Fruit fly (Drosophila melanogaster) whole organism, embryonic: ENCODE measurements around the gene fliI.

Experiments used
- ATbp ChIP-seq: fragments of 200-800 bp; sonication (Bioruptor generic); optimal IDR thresholded peaks from 2 replicates; lab custom pipeline; 2017; ENCODE audit warnings: missing biosample characterization, mild to moderate bottlenecking, missing genetic modification characterization, missing genetic modification reagents
- Aef1 ChIP-seq: fragments of 200-800 bp; sonication (Bioruptor generic); IDR thresholded peaks from 3 replicates; pipeline ENCODE4 v1.3.6; 2022; ENCODE audit warnings: missing biosample characterization, missing genetic modification characterization
- CG10959 ChIP-seq: fragments of 200-800 bp; sonication (Bioruptor generic); IDR thresholded peaks from 2 replicates; pipeline ENCODE4 v1.3.6; 2022; ENCODE audit warnings: missing biosample characterization, missing genetic modification characterization
- CG11456 ChIP-seq: fragments of 200-800 bp; sonication (Bioruptor generic); IDR thresholded peaks from 3 replicates; pipeline ENCODE4 v1.3.6; 2022; ENCODE audit warnings: missing biosample characterization, missing genetic modification characterization
- CG11696 ChIP-seq: fragments of 200-800 bp; sonication (Bioruptor generic); IDR thresholded peaks from 2 replicates; pipeline ENCODE4 v1.3.6; 2022; ENCODE audit warnings: missing biosample characterization, missing genetic modification characterization
- CG12236 ChIP-seq: fragments of 200-800 bp; sonication (Bioruptor generic); optimal IDR thresholded peaks from 2 replicates; lab custom pipeline; 2016; ENCODE audit warnings: missing biosample characterization, missing genetic modification characterization
- CG14710 ChIP-seq: fragments of 200-800 bp; sonication (Bioruptor generic); optimal IDR thresholded peaks from 3 replicates; lab custom pipeline; 2019; ENCODE audit warnings: missing biosample characterization, mild to moderate bottlenecking, missing genetic modification characterization, moderate library complexity
- CG15011 ChIP-seq: fragments of 200-800 bp; sonication (Bioruptor generic); optimal IDR thresholded peaks from 3 replicates; lab custom pipeline; 2018; ENCODE audit warnings: missing biosample characterization, mild to moderate bottlenecking, missing genetic modification characterization
- CG15696 ChIP-seq: fragments of 200-800 bp; sonication (Bioruptor generic); optimal IDR thresholded peaks from 2 replicates; lab custom pipeline; 2019; ENCODE audit warnings: missing biosample characterization, mild to moderate bottlenecking, missing genetic modification characterization, moderate library complexity
- CG17568 ChIP-seq: fragments of 200-800 bp; sonication (Bioruptor generic); optimal IDR thresholded peaks from 2 replicates; lab custom pipeline; 2018; ENCODE audit warnings: missing biosample characterization, mild to moderate bottlenecking, missing genetic modification characterization, moderate library complexity
- CG18476 ChIP-seq: fragments of 200-800 bp; sonication (Bioruptor generic); optimal IDR thresholded peaks from 2 replicates; lab custom pipeline; 2016; ENCODE audit warnings: missing biosample characterization, mild to moderate bottlenecking, missing genetic modification characterization
- CG3407 ChIP-seq: fragments of 200-800 bp; sonication (Bioruptor generic); optimal IDR thresholded peaks from 2 replicates; lab custom pipeline; 2018; ENCODE audit warnings: missing biosample characterization, mild to moderate bottlenecking, missing genetic modification characterization
- CG34224 ChIP-seq: fragments of 200-800 bp; sonication (Bioruptor generic); IDR thresholded peaks from 3 replicates; pipeline ENCODE4 v1.3.6; 2022; ENCODE audit warnings: missing biosample characterization, missing genetic modification characterization; ENCODE audit not compliant: partially characterized antibody
- CG4328 ChIP-seq: fragments of 200-800 bp; sonication (Bioruptor generic); optimal IDR thresholded peaks from 3 replicates; lab custom pipeline; 2017; ENCODE audit warnings: missing biosample characterization, missing genetic modification reagents, missing genetic modification characterization
- CG43689 ChIP-seq: fragments of 200-800 bp; sonication (Bioruptor generic); IDR thresholded peaks from 2 replicates; pipeline ENCODE4 v1.3.6; 2022; ENCODE audit warnings: missing biosample characterization, missing genetic modification characterization
- CG5953 ChIP-seq: fragments of 200-800 bp; sonication (Bioruptor generic); IDR thresholded peaks from 2 replicates; pipeline ENCODE4 v1.3.6; 2022; ENCODE audit warnings: missing biosample characterization, missing genetic modification characterization
- CG6175 ChIP-seq: fragments of 200-800 bp; sonication (Bioruptor generic); IDR thresholded peaks from 3 replicates; pipeline ENCODE4 v1.3.6; 2022; ENCODE audit warnings: missing biosample characterization, missing genetic modification characterization
- CG6813 ChIP-seq: fragments of 200-800 bp; sonication (Bioruptor generic); optimal IDR thresholded peaks from 2 replicates; lab custom pipeline; 2017; ENCODE audit warnings: missing biosample characterization, missing genetic modification characterization, mild to moderate bottlenecking, moderate library complexity, missing genetic modification reagents
- CG7271 ChIP-seq: fragments of 200-800 bp; sonication (Bioruptor generic); optimal IDR thresholded peaks from 2 replicates; lab custom pipeline; 2018; ENCODE audit warnings: missing biosample characterization, mild to moderate bottlenecking, missing genetic modification characterization, moderate library complexity
- CG7987 ChIP-seq: fragments of 200-800 bp; sonication (Bioruptor generic); optimal IDR thresholded peaks from 2 replicates; lab custom pipeline; 2018; ENCODE audit warnings: missing biosample characterization, mild to moderate bottlenecking, missing genetic modification characterization, moderate library complexity
- CG8478 ChIP-seq: fragments of >200 bp; optimal IDR thresholded peaks from 2 replicates; lab custom pipeline; 2018
- D19B ChIP-seq: fragments of 200-800 bp; sonication (Bioruptor generic); optimal IDR thresholded peaks from 2 replicates; lab custom pipeline; 2017; ENCODE audit warnings: missing biosample characterization, mild to moderate bottlenecking, missing genetic modification characterization
- Dfd ChIP-seq, 2 experiments: fragments of >200 bp; optimal IDR thresholded peaks; 2 replicates each; lab custom pipeline; 2017; ENCODE audit warnings: missing biosample characterization in 2 of 2, missing genetic modification characterization in 2 of 2
- Hmr ChIP-seq: fragments of 200-800 bp; sonication (Bioruptor generic); optimal IDR thresholded peaks from 3 replicates; lab custom pipeline; 2017; ENCODE audit warnings: mild to moderate bottlenecking, missing biosample characterization, missing genetic modification reagents, missing genetic modification characterization
- Hr3 ChIP-seq: fragments of 200-800 bp; sonication (Bioruptor generic); optimal IDR thresholded peaks from 3 replicates; lab custom pipeline; 2016; ENCODE audit warnings: missing biosample characterization, missing genetic modification characterization
- Lim3 ChIP-seq: fragments of 200-800 bp; sonication (Bioruptor generic); IDR thresholded peaks from 2 replicates; pipeline ENCODE4 v1.3.6; 2022; ENCODE audit warnings: missing biosample characterization, missing genetic modification characterization
- Ptx1 ChIP-seq: fragments of 200-800 bp; sonication (Bioruptor generic); IDR thresholded peaks from 2 replicates; pipeline ENCODE4 v1.3.6; 2022; ENCODE audit warnings: missing biosample characterization, missing genetic modification characterization
- Rx ChIP-seq: fragments of 200-800 bp; sonication (Bioruptor generic); IDR thresholded peaks from 2 replicates; pipeline ENCODE4 v1.3.6; 2022; ENCODE audit warnings: missing biosample characterization, missing genetic modification characterization
- Sin3A ChIP-seq: fragments of >200 bp; optimal IDR thresholded peaks from 2 replicates; lab custom pipeline; 2018
- Sox100B ChIP-seq: fragments of 200-800 bp; sonication (Bioruptor generic); optimal IDR thresholded peaks from 3 replicates; lab custom pipeline; 2018; ENCODE audit warnings: missing biosample characterization, mild to moderate bottlenecking, missing genetic modification characterization
- Sox102F ChIP-seq: fragments of 200-800 bp; sonication (Bioruptor generic); optimal IDR thresholded peaks from 2 replicates; lab custom pipeline; 2018; ENCODE audit warnings: missing biosample characterization, mild to moderate bottlenecking, missing genetic modification characterization, moderate library complexity
- Usf ChIP-seq: fragments of 200-800 bp; sonication (Bioruptor generic); optimal IDR thresholded peaks from 2 replicates; lab custom pipeline; 2017; ENCODE audit warnings: missing genotype, missing biosample characterization, missing genetic modification characterization
- Vsx1 ChIP-seq: fragments of 200-800 bp; sonication (Bioruptor generic); optimal IDR thresholded peaks from 2 replicates; lab custom pipeline; 2017; ENCODE audit warnings: missing biosample characterization, mild to moderate bottlenecking, missing genetic modification characterization, missing genetic modification reagents
- abd-A ChIP-seq: fragments of 200-800 bp; sonication (Bioruptor generic); optimal IDR thresholded peaks from 3 replicates; lab custom pipeline; 2019; ENCODE audit warnings: missing biosample characterization, mild to moderate bottlenecking, missing genetic modification characterization, moderate library complexity
- ara ChIP-seq: fragments of 200-800 bp; sonication (Bioruptor generic); IDR thresholded peaks from 2 replicates; pipeline ENCODE4 v1.3.6; 2022; ENCODE audit warnings: missing biosample characterization, missing genetic modification characterization
- bab2 ChIP-seq: fragments of 200-800 bp; sonication (Bioruptor generic); optimal IDR thresholded peaks from 2 replicates; lab custom pipeline; 2016; ENCODE audit warnings: missing biosample characterization, missing genetic modification characterization
- bbx ChIP-seq: fragments of 200-800 bp; sonication (Bioruptor generic); IDR thresholded peaks from 2 replicates; pipeline ENCODE4 v1.3.6; 2022; ENCODE audit warnings: missing biosample characterization, missing genetic modification characterization; ENCODE audit not compliant: partially characterized antibody
- ci ChIP-seq: fragments of 200-800 bp; sonication (Bioruptor generic); IDR thresholded peaks from 3 replicates; pipeline ENCODE4 v1.3.6; 2022; ENCODE audit warnings: missing biosample characterization, missing genetic modification characterization
- crol ChIP-seq: fragments of 200-800 bp; sonication (Bioruptor generic); IDR thresholded peaks from 2 replicates; pipeline ENCODE4 v1.3.6; 2022; ENCODE audit warnings: missing biosample characterization, missing genetic modification characterization
- gcm2 ChIP-seq: fragments of 200-800 bp; sonication (Bioruptor generic); optimal IDR thresholded peaks from 2 replicates; lab custom pipeline; 2016; ENCODE audit warnings: missing biosample characterization, missing genetic modification characterization
- hth ChIP-seq: fragments of >200 bp; optimal IDR thresholded peaks from 2 replicates; lab custom pipeline; 2017; ENCODE audit warnings: inconsistent platforms
- klu ChIP-seq: fragments of 200-800 bp; sonication (Bioruptor generic); IDR thresholded peaks from 2 replicates; pipeline ENCODE4 v1.3.6; 2022; ENCODE audit warnings: missing biosample characterization, missing genetic modification characterization
- lmd ChIP-seq: fragments of 200-800 bp; sonication (Bioruptor generic); IDR thresholded peaks from 2 replicates; pipeline ENCODE4 v1.3.6; 2022; ENCODE audit warnings: missing biosample characterization, missing genetic modification characterization
- lov ChIP-seq, 2 experiments: fragments of 200-800 bp in 1 of 2; fragments of >200 bp in 1 of 2; sonication (Bioruptor generic) in 1 of 2; IDR thresholded peaks in 1 of 2; optimal IDR thresholded peaks in 1 of 2; 2 replicates in 1 of 2; 3 replicates in 1 of 2; pipeline versions ENCODE4 v1.3.6 to Lab custom; 2017 to 2022; ENCODE audit warnings: missing biosample characterization in 1 of 2, missing genetic modification characterization in 1 of 2
- sisA ChIP-seq: fragments of 200-800 bp; sonication (Bioruptor generic); IDR thresholded peaks from 2 replicates; pipeline ENCODE4 v1.3.6; 2022; ENCODE audit warnings: missing biosample characterization, missing genetic modification characterization
- so ChIP-seq: fragments of 200-800 bp; sonication (Bioruptor generic); IDR thresholded peaks from 3 replicates; pipeline ENCODE4 v1.3.6; 2022; ENCODE audit warnings: missing biosample characterization, missing genetic modification characterization
- ssp ChIP-seq: fragments of 200-800 bp; sonication (Bioruptor generic); IDR thresholded peaks from 2 replicates; pipeline ENCODE4 v1.3.6; 2022; ENCODE audit warnings: missing biosample characterization, missing genetic modification characterization
- tgo ChIP-seq: fragments of 200-800 bp; sonication (Bioruptor generic); IDR thresholded peaks from 3 replicates; pipeline ENCODE4 v1.3.6; 2022; ENCODE audit warnings: missing biosample characterization, missing genetic modification characterization
- unc-4 ChIP-seq: fragments of 200-800 bp; sonication (Bioruptor generic); IDR thresholded peaks from 2 replicates; pipeline ENCODE4 v1.3.6; 2022; ENCODE audit warnings: missing biosample characterization, missing genetic modification characterization; ENCODE audit not compliant: partially characterized antibody
- wek ChIP-seq: fragments of 200-800 bp; sonication (Bioruptor generic); optimal IDR thresholded peaks from 3 replicates; lab custom pipeline; 2018; ENCODE audit warnings: missing biosample characterization, mild to moderate bottlenecking, missing genetic modification characterization, moderate library complexity

The fliI gene

dm6 chrX:21319202-21319772 is 20.3 kb upstream of the fliI start, which contains the start of the genes SLIRP1 and anox (continued):
- TF ChIP-seq wek (GFP tag; lab: Kevin White, UChicago) (peak; percentile 27), ssp (GFP tag; lab: Robert Waterston, UW) (peak; percentile 68), Ptx1 (peak; percentile 88), Hmr (peak; percentile 90), CG43689 (GFP tag; lab: Robert Waterston, UW) (no peak), klu (GFP tag; lab: Robert Waterston, UW) (peak; percentile 71), CG14710 (peak; percentile 92), ATbp (GFP tag; lab: Kevin White, UChicago) (peak; percentile 66), so (no peak; the same call in 2 of the 3 replicates), lmd (GFP tag; lab: Robert Waterston, UW) (peak; percentile 88), CG3407 (GFP tag; lab: Kevin White, UChicago) (peak; percentile 73), CG15696 (tag; lab: Kevin White, UChicago) (peak; percentile 68), Hr3 (GFP tag; lab: Kevin White, UChicago) (peak; percentile 89), Aef1 (GFP tag; lab: Robert Waterston, UW) (peak; percentile 78), Sin3A (lab: Kevin White, UChicago) (no peak), CG15011 (GFP tag; lab: Kevin White, UChicago) (peak; percentile 82), CG7271 (tag; lab: Kevin White, UChicago) (no peak), hth (lab: Kevin White, UChicago) (no peak), Vsx1 (GFP tag; lab: Kevin White, UChicago) (peak; percentile 87), CG7987 (GFP tag; lab: Kevin White, UChicago) (peak; percentile 66), Sox100B (GFP tag; lab: Kevin White, UChicago) (peak; percentile 92), unc-4 (GFP tag; lab: Robert Waterston, UW) (no peak), CG11456 (GFP tag; lab: Robert Waterston, UW) (peak; percentile 79; the same call in 1 of the 3 replicates), Rx (GFP tag; lab: Robert Waterston, UW) (peak; percentile 38; the same call in 1 of the 2 replicates), bab2 (GFP tag; lab: Kevin White, UChicago) (peak; percentile 68), CG6813 (GFP tag; lab: Kevin White, UChicago) (peak; percentile 70), CG6175 (GFP tag; lab: Robert Waterston, UW) (no peak), CG12236 (GFP tag; lab: Kevin White, UChicago) (peak; percentile 76), Sox102F (peak; percentile 89), ara (0 out of 2 replicates have a peak, but pooled peaks have one; percentile 38), gcm2 (GFP tag; lab: Kevin White, UChicago) (peak; percentile 11), CG34224 (GFP tag; lab: Robert Waterston, UW) (no peak), CG11696 (GFP tag; lab: Robert Waterston, UW) (no peak), Usf (GFP tag; lab: Kevin White, UChicago) (peak; percentile 81), lov (optimal IDR thresholded peaks at IDR 0.05; lab: Kevin White, UChicago) (no peak), lov (GFP tag; IDR thresholded peaks at IDR 0.05; lab: Robert Waterston, UW) (no peak), abd-A (tag; lab: Kevin White, UChicago) (no peak), Lim3 (GFP tag; lab: Robert Waterston, UW) (0 out of 2 replicates have a peak, but pooled peaks have one; percentile 12), CG4328 (peak; percentile 60), tgo (peak; percentile 85), CG18476 (GFP tag; lab: Kevin White, UChicago) (peak; percentile 80), D19B (GFP tag; lab: Kevin White, UChicago) (peak; percentile 81), sisA (peak; percentile 74), crol (GFP tag; lab: Robert Waterston, UW) (no peak), ci (GFP tag; lab: Robert Waterston, UW) (peak; percentile 63; the same call in 2 of the 3 replicates), CG5953 (peak; percentile 61; the same call in 1 of the 2 replicates), CG10959 (no peak), bbx (GFP tag; lab: Robert Waterston, UW) (no peak), CG17568 (no peak), Dfd (GFP tag; optimal IDR thresholded peaks at IDR 0.05; lab: Kevin White, UChicago) (no peak), CG8478 (lab: Kevin White, UChicago) (no peak)
